Fruit fly (Drosophila melanogaster) whole organism, embryonic: ENCODE results near the gene CG33483.

ENCODE experiments used
- ATbp ChIP-seq: fragments of 200-800 bp; sonication (Bioruptor generic); optimal IDR thresholded peaks from 2 replicates; lab custom pipeline; 2017; ENCODE audit warnings: missing biosample characterization, mild to moderate bottlenecking, missing genetic modification characterization, missing genetic modification reagents
- Abd-B ChIP-seq: fragments of 200-800 bp; sonication (Bioruptor generic); optimal IDR thresholded peaks from 2 replicates; lab custom pipeline; 2018; ENCODE audit warnings: missing biosample characterization, mild to moderate bottlenecking, missing genetic modification characterization, moderate library complexity
- BEAF-32 ChIP-seq: fragments of 200-800 bp; sonication (Bioruptor generic); optimal IDR thresholded peaks from 3 replicates; lab custom pipeline; 2017; ENCODE audit warnings: missing biosample characterization, missing genetic modification characterization, mild to moderate bottlenecking, moderate library complexity, missing genetic modification reagents
- BtbVII ChIP-seq: fragments of 200-800 bp; sonication (Bioruptor generic); optimal IDR thresholded peaks from 3 replicates; lab custom pipeline; 2017; ENCODE audit warnings: missing biosample characterization, mild to moderate bottlenecking, missing genetic modification characterization
- CG10431 ChIP-seq: fragments of 200-800 bp; sonication (Bioruptor generic); optimal IDR thresholded peaks from 3 replicates; lab custom pipeline; 2018; ENCODE audit warnings: missing biosample characterization, mild to moderate bottlenecking, missing genetic modification characterization
- CG10979 ChIP-seq: fragments of 200-800 bp; sonication (Bioruptor generic); optimal IDR thresholded peaks from 2 replicates; lab custom pipeline; 2018; ENCODE audit warnings: missing biosample characterization, mild to moderate bottlenecking, missing genetic modification characterization, moderate library complexity
- CG11696 ChIP-seq: fragments of 200-800 bp; sonication (Bioruptor generic); IDR thresholded peaks from 2 replicates; pipeline ENCODE4 v1.3.6; 2022; ENCODE audit warnings: missing biosample characterization, missing genetic modification characterization
- CG12071 ChIP-seq: fragments of 200-800 bp; sonication (Bioruptor generic); optimal IDR thresholded peaks from 3 replicates; lab custom pipeline; 2018; ENCODE audit warnings: missing biosample characterization, mild to moderate bottlenecking, missing genetic modification characterization
- CG15011 ChIP-seq: fragments of 200-800 bp; sonication (Bioruptor generic); optimal IDR thresholded peaks from 3 replicates; lab custom pipeline; 2018; ENCODE audit warnings: missing biosample characterization, mild to moderate bottlenecking, missing genetic modification characterization
- CG1832 ChIP-seq: fragments of 200-800 bp; sonication (Bioruptor generic); optimal IDR thresholded peaks from 2 replicates; lab custom pipeline; 2017; ENCODE audit warnings: missing biosample characterization, mild to moderate bottlenecking, missing genetic modification characterization, inconsistent platforms
- CG31224 ChIP-seq: fragments of 200-800 bp; sonication (Bioruptor generic); IDR thresholded peaks from 2 replicates; pipeline ENCODE4 v1.3.6; 2022; ENCODE audit warnings: missing biosample characterization, missing genetic modification characterization
- CG31388 ChIP-seq: fragments of 200-800 bp; sonication (Bioruptor generic); optimal IDR thresholded peaks from 2 replicates; lab custom pipeline; 2016; ENCODE audit warnings: missing biosample characterization, missing genetic modification characterization
- CG7271 ChIP-seq: fragments of 200-800 bp; sonication (Bioruptor generic); optimal IDR thresholded peaks from 2 replicates; lab custom pipeline; 2018; ENCODE audit warnings: missing biosample characterization, mild to moderate bottlenecking, missing genetic modification characterization, moderate library complexity
- CG7745 ChIP-seq: fragments of 200-800 bp; sonication (Bioruptor generic); optimal IDR thresholded peaks from 2 replicates; lab custom pipeline; 2018; ENCODE audit warnings: missing biosample characterization, mild to moderate bottlenecking, missing genetic modification characterization, moderate library complexity
- CG7839 ChIP-seq: fragments of 200-800 bp; sonication (Bioruptor generic); optimal IDR thresholded peaks from 3 replicates; lab custom pipeline; 2018; ENCODE audit warnings: missing biosample characterization, mild to moderate bottlenecking, missing genetic modification characterization, moderate library complexity
- CG8281 ChIP-seq: fragments of 200-800 bp; sonication (Bioruptor generic); optimal IDR thresholded peaks from 2 replicates; lab custom pipeline; 2018; ENCODE audit warnings: missing biosample characterization, mild to moderate bottlenecking, missing genetic modification characterization, moderate library complexity
- CG9876 ChIP-seq: fragments of 200-800 bp; sonication (Bioruptor generic); optimal IDR thresholded peaks from 2 replicates; lab custom pipeline; 2016; ENCODE audit warnings: missing biosample characterization, missing genetic modification characterization
- CHES-1-like ChIP-seq: fragments of 200-800 bp; sonication (Bioruptor generic); optimal IDR thresholded peaks from 2 replicates; lab custom pipeline; 2016; ENCODE audit warnings: missing biosample characterization, missing genetic modification characterization
- Dek ChIP-seq: fragments of 200-800 bp; sonication (Bioruptor generic); optimal IDR thresholded peaks from 3 replicates; lab custom pipeline; 2019; ENCODE audit warnings: missing biosample characterization, mild to moderate bottlenecking, missing genetic modification characterization, moderate library complexity
- Hand ChIP-seq: fragments of 200-800 bp; sonication (Bioruptor generic); optimal IDR thresholded peaks from 2 replicates; lab custom pipeline; 2017; ENCODE audit warnings: mild to moderate bottlenecking, missing biosample characterization, missing genetic modification reagents, missing genetic modification characterization
- MESR4 ChIP-seq: fragments of 200-800 bp; sonication (Bioruptor generic); optimal IDR thresholded peaks from 2 replicates; lab custom pipeline; 2018; ENCODE audit warnings: missing biosample characterization, mild to moderate bottlenecking, missing genetic modification characterization, moderate library complexity
- Meics ChIP-seq: fragments of 200-800 bp; sonication (Bioruptor generic); optimal IDR thresholded peaks from 2 replicates; lab custom pipeline; 2017; ENCODE audit warnings: missing biosample characterization, mild to moderate bottlenecking, missing genetic modification characterization
- Nf-YB ChIP-seq: fragments of 200-800 bp; sonication (Bioruptor generic); optimal IDR thresholded peaks from 3 replicates; lab custom pipeline; 2019; ENCODE audit warnings: missing biosample characterization, mild to moderate bottlenecking, missing genetic modification characterization, moderate library complexity
- Nf-YC ChIP-seq: fragments of 200-800 bp; optimal IDR thresholded peaks from 3 replicates; lab custom pipeline; 2019; ENCODE audit warnings: missing biosample characterization, mild to moderate bottlenecking, missing genetic modification characterization, moderate library complexity
- PHDP ChIP-seq: fragments of 200-800 bp; sonication (Bioruptor generic); optimal IDR thresholded peaks from 3 replicates; lab custom pipeline; 2018; ENCODE audit warnings: missing biosample characterization, mild to moderate bottlenecking, missing genetic modification characterization, moderate library complexity
- Pdp1 ChIP-seq, 2 experiments: fragments of 200-800 bp; sonication (Bioruptor generic); optimal IDR thresholded peaks; 3 replicates each; lab custom pipeline; 2016; ENCODE audit warnings: missing biosample characterization in 2 of 2, missing genetic modification characterization in 2 of 2, mild to moderate bottlenecking in 1 of 2, moderate library complexity in 1 of 2
- Side ChIP-seq: fragments of 200-800 bp; sonication (Bioruptor generic); optimal IDR thresholded peaks from 2 replicates; lab custom pipeline; 2016; ENCODE audit warnings: missing biosample characterization, missing genetic modification characterization
- Sin3A ChIP-seq: fragments of >200 bp; optimal IDR thresholded peaks from 2 replicates; lab custom pipeline; 2018
- Ssrp ChIP-seq: fragments of 200-800 bp; sonication (Bioruptor generic); optimal IDR thresholded peaks from 2 replicates; lab custom pipeline; 2018; ENCODE audit warnings: missing biosample characterization, mild to moderate bottlenecking, missing genetic modification characterization, moderate library complexity
- ap ChIP-seq: fragments of 200-800 bp; sonication (Bioruptor generic); IDR thresholded peaks from 2 replicates; pipeline ENCODE4 v1.3.6; 2022; ENCODE audit warnings: missing biosample characterization, missing genetic modification characterization
- btn ChIP-seq: fragments of 200-800 bp; sonication (Bioruptor generic); optimal IDR thresholded peaks from 2 replicates; lab custom pipeline; 2016; ENCODE audit warnings: missing biosample characterization, missing genetic modification characterization
- cad ChIP-seq: fragments of >200 bp; optimal IDR thresholded peaks from 2 replicates; lab custom pipeline; 2017; ENCODE audit warnings: missing biosample characterization, missing genetic modification characterization
- croc ChIP-seq: fragments of 200-800 bp; sonication (Bioruptor generic); conservative IDR thresholded peaks from 3 replicates; pipeline ENCODE4 v1.3.6; 2022; ENCODE audit warnings: missing biosample characterization, missing genetic modification characterization
- crol ChIP-seq: fragments of 200-800 bp; sonication (Bioruptor generic); IDR thresholded peaks from 2 replicates; pipeline ENCODE4 v1.3.6; 2022; ENCODE audit warnings: missing biosample characterization, missing genetic modification characterization
- crp ChIP-seq, 2 experiments: fragments of 200-800 bp; sonication (Bioruptor generic); optimal IDR thresholded peaks; 2 replicates in 1 of 2; 3 replicates in 1 of 2; lab custom pipeline; 2017; ENCODE audit warnings: missing biosample characterization in 2 of 2, missing genetic modification characterization in 2 of 2, mild to moderate bottlenecking in 1 of 2, moderate library complexity in 1 of 2
- esg ChIP-seq: fragments of 200-800 bp; sonication (Bioruptor generic); conservative IDR thresholded peaks from 2 replicates; pipeline ENCODE4 v1.3.6; 2022; ENCODE audit warnings: missing biosample characterization, missing genetic modification characterization
- gce ChIP-seq: fragments of 200-800 bp; sonication (Bioruptor generic); IDR thresholded peaks from 3 replicates; pipeline ENCODE4 v1.3.6; 2022; ENCODE audit warnings: missing biosample characterization, missing genetic modification characterization
- grau ChIP-seq: fragments of 200-800 bp; optimal IDR thresholded peaks from 3 replicates; lab custom pipeline; 2019; ENCODE audit warnings: missing biosample characterization, mild to moderate bottlenecking, missing genetic modification characterization, moderate library complexity
- gro ChIP-seq: fragments of 200-800 bp; sonication (Bioruptor generic); optimal IDR thresholded peaks from 2 replicates; lab custom pipeline; 2016; ENCODE audit warnings: missing biosample characterization, missing genetic modification characterization
- h ChIP-seq: fragments of >200 bp; optimal IDR thresholded peaks from 2 replicates; lab custom pipeline; 2017
- kni ChIP-seq: fragments of 200-800 bp; sonication (Bioruptor generic); optimal IDR thresholded peaks from 3 replicates; lab custom pipeline; 2017; ENCODE audit warnings: mild to moderate bottlenecking, missing biosample characterization, missing genetic modification reagents, missing genetic modification characterization
- mirr ChIP-seq: fragments of 200-800 bp; sonication (Bioruptor generic); optimal IDR thresholded peaks from 3 replicates; lab custom pipeline; 2018; ENCODE audit warnings: missing biosample characterization, mild to moderate bottlenecking, missing genetic modification characterization
- nerfin-2 ChIP-seq: fragments of 200-800 bp; sonication (Bioruptor generic); IDR thresholded peaks from 2 replicates; pipeline ENCODE4 v1.3.6; 2022; ENCODE audit warnings: missing biosample characterization, missing genetic modification characterization; ENCODE audit not compliant: partially characterized antibody
- onecut ChIP-seq: fragments of 200-800 bp; sonication (Bioruptor generic); IDR thresholded peaks from 2 replicates; pipeline ENCODE4 v1.3.6; 2022; ENCODE audit warnings: missing biosample characterization, missing genetic modification characterization
- pfk ChIP-seq: fragments of 200-800 bp; sonication (Bioruptor generic); optimal IDR thresholded peaks from 2 replicates; lab custom pipeline; 2018; ENCODE audit warnings: missing biosample characterization, mild to moderate bottlenecking, missing genetic modification characterization, moderate library complexity
- repo ChIP-seq: fragments of 200-800 bp; sonication (Bioruptor generic); optimal IDR thresholded peaks from 2 replicates; lab custom pipeline; 2016; ENCODE audit warnings: missing biosample characterization, missing genetic modification characterization
- stwl ChIP-seq: fragments of 200-800 bp; sonication (Bioruptor generic); optimal IDR thresholded peaks from 3 replicates; lab custom pipeline; 2018; ENCODE audit warnings: missing biosample characterization, mild to moderate bottlenecking, missing genetic modification characterization, moderate library complexity
- tll ChIP-seq, 2 experiments: fragments of 200-800 bp in 1 of 2; fragments of >200 bp in 1 of 2; sonication (Bioruptor generic) in 1 of 2; optimal IDR thresholded peaks; 2 replicates each; lab custom pipeline; 2017 to 2019; ENCODE audit warnings: missing biosample characterization in 2 of 2, missing genetic modification characterization in 2 of 2, mild to moderate bottlenecking in 1 of 2, moderate library complexity in 1 of 2
- twi ChIP-seq: fragments of 200-800 bp; optimal IDR thresholded peaks from 2 replicates; lab custom pipeline; 2019; ENCODE audit warnings: missing biosample characterization, mild to moderate bottlenecking, missing genetic modification characterization, moderate library complexity
- unpg ChIP-seq: fragments of 200-800 bp; sonication (Bioruptor generic); optimal IDR thresholded peaks from 3 replicates; lab custom pipeline; 2018; ENCODE audit warnings: missing biosample characterization, mild to moderate bottlenecking, missing genetic modification characterization, moderate library complexity

CG33483 gene

DNA sequence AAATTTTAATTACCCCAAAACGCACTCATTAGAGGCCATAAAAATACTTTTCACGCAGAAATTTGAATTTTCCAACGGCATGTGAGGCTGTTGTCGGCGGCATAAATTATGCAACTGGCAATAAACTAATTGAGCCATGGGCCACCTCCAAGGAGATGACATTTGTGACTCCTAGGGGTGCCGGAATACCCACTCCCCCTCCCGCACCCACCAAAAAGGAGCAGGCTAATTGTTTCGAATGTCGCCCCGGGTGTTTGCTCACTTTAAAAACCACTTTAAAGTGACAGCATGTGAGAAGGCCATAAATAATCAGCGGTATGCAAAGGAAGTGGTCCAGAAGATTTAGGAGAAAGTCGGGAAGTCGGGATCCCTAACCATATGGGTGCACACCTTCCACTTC lies 20.5 kb upstream of the CG33483 start:
- no peak for TF ChIP-seq nerfin-2 (GFP tag; lab: Robert Waterston, UW)
- TF ChIP-seq Nf-YB (GFP tag; lab: Kevin White, UChicago), result no peak
- TF ChIP-seq crol (GFP tag; lab: Robert Waterston, UW), result peak; percentile 52; the same call in 1 of the 2 replicates
- no peak for TF ChIP-seq BtbVII (GFP tag; lab: Kevin White, UChicago)
- no peak for TF ChIP-seq croc (GFP tag; lab: Robert Waterston, UW)
- TF ChIP-seq Abd-B (GFP tag; lab: Kevin White, UChicago), result no peak
- no peak for TF ChIP-seq ATbp (GFP tag; lab: Kevin White, UChicago)
- TF ChIP-seq Dek (tag; lab: Kevin White, UChicago), result no peak
- TF ChIP-seq Nf-YC (tag; lab: Kevin White, UChicago), result no peak
- TF ChIP-seq pfk (GFP tag; lab: Kevin White, UChicago), result no peak
- no peak for TF ChIP-seq mirr (GFP tag; lab: Kevin White, UChicago)
- no peak for TF ChIP-seq CG31224 (GFP tag; lab: Robert Waterston, UW)
- TF ChIP-seq unpg (GFP tag; lab: Kevin White, UChicago), result no peak
- no peak for TF ChIP-seq CG15011 (GFP tag; lab: Kevin White, UChicago)
- no peak for TF ChIP-seq CG10979 (tag; lab: Kevin White, UChicago)
- TF ChIP-seq gro (GFP tag; lab: Kevin White, UChicago), result no peak
- TF ChIP-seq esg (GFP tag; lab: Robert Waterston, UW), result no peak
- TF ChIP-seq CG10431 (GFP tag; lab: Kevin White, UChicago), result no peak
- TF ChIP-seq Hand (GFP tag; lab: Kevin White, UChicago), result no peak
- peak in 1 of 2 experiments; percentile 32 for TF ChIP-seq Pdp1 (GFP tag; optimal IDR thresholded peaks at IDR 0.05; lab: Kevin White, UChicago)
- no peak for TF ChIP-seq CHES-1-like (GFP tag; lab: Kevin White, UChicago)
- TF ChIP-seq CG11696 (GFP tag; lab: Robert Waterston, UW), result no peak
- peak; percentile 59 for TF ChIP-seq twi
- TF ChIP-seq grau (tag; lab: Kevin White, UChicago), result no peak
- TF ChIP-seq btn (GFP tag; lab: Kevin White, UChicago), result no peak
- no peak for TF ChIP-seq gce
- TF ChIP-seq ap (GFP tag; lab: Robert Waterston, UW), result no peak
- no peak for TF ChIP-seq CG1832 (GFP tag; lab: Kevin White, UChicago)
- TF ChIP-seq Side, result no peak
- peak; percentile 9 for TF ChIP-seq cad
- TF ChIP-seq, all 482 proteins: peak for 4

DNA sequence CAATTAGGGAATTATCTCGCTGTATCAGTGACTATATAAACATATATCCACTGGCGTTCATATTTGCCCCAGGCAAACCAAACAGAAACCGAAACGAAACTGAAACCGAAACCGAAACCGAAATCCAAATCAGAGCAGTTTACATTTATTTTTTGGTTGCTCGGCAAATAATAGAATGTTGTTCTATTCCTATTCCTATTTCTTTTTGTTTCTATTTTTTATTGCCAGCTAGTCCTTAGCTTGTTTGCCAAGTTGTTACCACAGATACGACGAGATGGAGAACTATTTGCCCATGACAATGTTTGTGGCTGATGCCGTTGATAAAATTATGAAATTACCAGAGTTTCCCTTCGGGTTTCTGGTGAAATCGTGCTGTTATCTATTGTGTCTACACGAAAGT lies 16.9 kb upstream of the CG33483 start:
- TF ChIP-seq onecut (GFP tag; lab: Robert Waterston, UW) (no peak), kni (GFP tag; lab: Kevin White, UChicago) (peak; percentile 31), stwl (tag; lab: Kevin White, UChicago) (no peak), CG7745 (tag; lab: Kevin White, UChicago) (peak; percentile 53), h (lab: Kevin White, UChicago) (no peak), repo (GFP tag; lab: Kevin White, UChicago) (no peak), Sin3A (lab: Kevin White, UChicago) (no peak), crp (GFP tag; optimal IDR thresholded peaks at IDR 0.05; lab: Kevin White, UChicago) (no peak), CG31388 (GFP tag; lab: Kevin White, UChicago) (no peak), crol (GFP tag; lab: Robert Waterston, UW) (no peak), BEAF-32 (GFP tag; lab: Kevin White, UChicago) (no peak), tll (GFP tag; optimal IDR thresholded peaks at IDR 0.05; lab: Kevin White, UChicago) (peak in 1 of 2 experiments; percentile 38), MESR4 (no peak), CG12071 (GFP tag; lab: Kevin White, UChicago) (no peak), CG8281 (tag; lab: Kevin White, UChicago) (no peak), Meics (GFP tag; lab: Kevin White, UChicago) (no peak), CG9876 (no peak), CG7839 (tag; lab: Kevin White, UChicago) (no peak), Pdp1 (GFP tag; optimal IDR thresholded peaks at IDR 0.05; lab: Kevin White, UChicago) (peak in 1 of 2 experiments; percentile 6), CG7271 (tag; lab: Kevin White, UChicago) (peak; percentile 42), Ssrp (tag; lab: Kevin White, UChicago) (no peak), PHDP (tag; lab: Kevin White, UChicago) (peak; percentile 20)
